Worm (Caenorhabditis elegans): ENCODE results near the gene T10B5.4.

DNA sequence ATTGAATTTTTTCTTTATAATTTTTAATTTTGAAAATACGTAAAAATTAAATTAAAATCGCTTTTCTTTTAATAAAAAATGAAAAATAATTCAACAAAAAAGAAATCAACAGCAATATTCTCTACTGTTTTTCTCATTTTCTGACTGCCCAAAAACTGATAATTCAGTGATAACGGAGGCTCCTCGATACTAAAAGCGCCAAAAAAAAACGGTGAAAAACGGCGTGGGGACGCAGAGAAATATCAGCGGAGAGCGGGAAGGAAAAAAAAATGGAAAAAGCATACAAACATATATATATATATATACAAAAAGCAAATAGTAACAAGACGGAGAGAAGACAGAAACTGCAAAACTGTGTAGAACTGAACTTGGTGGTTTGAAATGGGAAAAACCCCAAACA, 11.5 kb upstream of the T10B5.4 start:
- no peak for TF ChIP-seq F13H6.1 (tag; optimal IDR thresholded peaks at IDR 0.05)
- TF ChIP-seq ceh-19 (GFP tag; optimal IDR thresholded peaks at IDR 0.05): no peak
- no peak for TF ChIP-seq pax-1 (tag; optimal IDR thresholded peaks at IDR 0.05)
- no peak for TF ChIP-seq lin-11 (tag; optimal IDR thresholded peaks at IDR 0.05)
- TF ChIP-seq rnt-1 (tag; optimal IDR thresholded peaks at IDR 0.05): no peak
- no peak for TF ChIP-seq fax-1 (tag; optimal IDR thresholded peaks at IDR 0.05)
- no peak for TF ChIP-seq pag-3 (tag; optimal IDR thresholded peaks at IDR 0.05; ENCODE audit: borderline replicate concordance)
- TF ChIP-seq C38D4.7 (GFP tag; optimal IDR thresholded peaks at IDR 0.05): no peak
- no peak for TF ChIP-seq ceh-9 (tag; optimal IDR thresholded peaks at IDR 0.05)
- TF ChIP-seq K02D7.2 (tag; optimal IDR thresholded peaks at IDR 0.05): no peak

Data from whole organism, late embryonic.